ENCODE assay signal across 6 fruit fly cellular contexts in the genomic region with DNA sequence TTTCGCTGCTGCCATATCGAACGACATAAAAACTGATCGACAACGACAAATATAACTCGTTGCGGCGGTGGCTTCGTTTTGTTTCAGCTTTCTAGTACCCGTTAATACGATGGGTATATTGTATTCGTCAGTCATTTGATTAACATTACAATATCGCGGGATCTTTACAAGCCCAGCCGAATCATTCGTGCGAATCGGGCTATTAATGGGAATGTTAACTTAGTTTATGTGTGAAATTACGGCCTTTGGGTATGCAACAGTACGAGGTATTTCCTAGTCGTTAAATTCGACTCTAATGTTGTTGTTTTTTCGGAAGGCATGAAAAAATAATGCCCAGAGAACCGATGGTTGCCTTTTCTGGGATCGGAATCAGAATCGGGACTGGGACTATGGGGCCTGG.
TF ChIP-seq lines count a peak whose summit lies in the region.

No protein-coding gene starts in this region.

- TF ChIP-seq CTCF in whole organism, embryonic (GFP tag; optimal IDR thresholded peaks at IDR 0.05; lab: Kevin White, UChicago): no peak

TF ChIP-seq in whole organism, 6 proteins besides CTCF, POLR2A, EP300 and RAD21:
- no peak for TF ChIP-seq CG8478 (optimal IDR thresholded peaks at IDR 0.05; lab: Kevin White, UChicago)
- TF ChIP-seq pan (optimal IDR thresholded peaks at IDR 0.05; lab: Kevin White, UChicago): peak; percentile 66
- no peak for TF ChIP-seq usp (GFP tag; optimal IDR thresholded peaks at IDR 0.05; lab: Kevin White, UChicago)
TF ChIP-seq in whole organism: peak in this region for 1.

TF ChIP-seq in whole organism, adult, 20 proteins besides CTCF, POLR2A, EP300 and RAD21:
- peak; percentile 56 for TF ChIP-seq bab1 (GFP tag; optimal IDR thresholded peaks at IDR 0.05; lab: Kevin White, UChicago)
- no peak for TF ChIP-seq kay (GFP tag; lab: Kevin White, UChicago; ENCODE audit: borderline replicate concordance)
- TF ChIP-seq CG1620 (GFP tag; optimal IDR thresholded peaks at IDR 0.05; lab: Kevin White, UChicago): no peak
- peak; percentile 20 for TF ChIP-seq CG14711 (tag; optimal IDR thresholded peaks at IDR 0.05; lab: Kevin White, UChicago)

TF ChIP-seq in whole organism, embryonic, 481 proteins besides CTCF, POLR2A, EP300 and RAD21 (continues in another document):
- TF ChIP-seq CG3065 (GFP tag; optimal IDR thresholded peaks at IDR 0.05; lab: Kevin White, UChicago): peak; percentile 52
- TF ChIP-seq lilli (GFP tag; optimal IDR thresholded peaks at IDR 0.05; lab: Kevin White, UChicago): peak; percentile 80
- TF ChIP-seq p53 (GFP tag; optimal IDR thresholded peaks at IDR 0.05; lab: Kevin White, UChicago): peak; percentile 48
- TF ChIP-seq CHES-1-like (GFP tag; optimal IDR thresholded peaks at IDR 0.05; lab: Kevin White, UChicago): peak; percentile 60
- no peak for TF ChIP-seq CG7963 (GFP tag; IDR thresholded peaks at IDR 0.05; lab: Robert Waterston, UW; ENCODE audit: partially characterized antibody)
- TF ChIP-seq fd3F (GFP tag; optimal IDR thresholded peaks at IDR 0.05; lab: Kevin White, UChicago): peak; percentile 26
- TF ChIP-seq Hr78 (GFP tag; optimal IDR thresholded peaks at IDR 0.05; lab: Kevin White, UChicago): peak in 1 of 2 experiments; percentile 29
- TF ChIP-seq jumu (GFP tag; optimal IDR thresholded peaks at IDR 0.05; lab: Kevin White, UChicago): peak; percentile 80
- TF ChIP-seq br (optimal IDR thresholded peaks at IDR 0.05; lab: Kevin White, UChicago): no peak
- peak; percentile 87 for TF ChIP-seq fd96Cb (tag; optimal IDR thresholded peaks at IDR 0.05; lab: Kevin White, UChicago)
- TF ChIP-seq Ada2b (GFP tag; IDR thresholded peaks at IDR 0.05; lab: Robert Waterston, UW): peak; percentile 78
- 0 out of 3 replicates have a peak, but pooled peaks have one; percentile 30 for TF ChIP-seq CG2889 (GFP tag; IDR thresholded peaks at IDR 0.05; lab: Robert Waterston, UW)
- TF ChIP-seq kni (GFP tag; optimal IDR thresholded peaks at IDR 0.05; lab: Kevin White, UChicago): no peak
- TF ChIP-seq org-1 (GFP tag; optimal IDR thresholded peaks at IDR 0.05; lab: Kevin White, UChicago): peak; percentile 63
- no peak for TF ChIP-seq CG13287 (GFP tag; IDR thresholded peaks at IDR 0.05; lab: Robert Waterston, UW; ENCODE audit: partially characterized antibody)
- TF ChIP-seq pum (GFP tag; optimal IDR thresholded peaks at IDR 0.05; lab: Kevin White, UChicago): peak; percentile 82
- peak; percentile 43 for TF ChIP-seq Mad (GFP tag; optimal IDR thresholded peaks at IDR 0.05; lab: Kevin White, UChicago)
- no peak for TF ChIP-seq CG3838 (GFP tag; optimal IDR thresholded peaks at IDR 0.05; lab: Kevin White, UChicago)

TF ChIP-seq in whole organism, prepupa, 60 proteins besides CTCF, POLR2A, EP300 and RAD21 (continues in another document):
- TF ChIP-seq CG11762 (GFP tag; optimal IDR thresholded peaks at IDR 0.05; lab: Kevin White, UChicago; ENCODE audit: insufficient read depth) (no peak), salr (GFP tag; optimal IDR thresholded peaks at IDR 0.05; lab: Kevin White, UChicago) (no peak), CG3032 (tag; optimal IDR thresholded peaks at IDR 0.05; lab: Kevin White, UChicago) (peak; percentile 15), dsx (GFP tag; optimal IDR thresholded peaks at IDR 0.05; lab: Kevin White, UChicago; ENCODE audit: poor library complexity, severe bottlenecking) (no peak), spab (GFP tag; optimal IDR thresholded peaks at IDR 0.05; lab: Kevin White, UChicago) (no peak), Smox (GFP tag; optimal IDR thresholded peaks at IDR 0.05; lab: Kevin White, UChicago) (peak; percentile 20), CG1621 (tag; optimal IDR thresholded peaks at IDR 0.05; lab: Kevin White, UChicago) (no peak), fkh (GFP tag; optimal IDR thresholded peaks at IDR 0.05; lab: Kevin White, UChicago) (no peak), CG10631 (GFP tag; optimal IDR thresholded peaks at IDR 0.05; lab: Kevin White, UChicago) (peak; percentile 3), achi (GFP tag; optimal IDR thresholded peaks at IDR 0.05; lab: Kevin White, UChicago) (peak; percentile 28), esn (GFP tag; optimal IDR thresholded peaks at IDR 0.05; lab: Kevin White, UChicago) (peak; percentile 61), CG8119 (GFP tag; IDR thresholded peaks at IDR 0.05; lab: Robert Waterston, UW) (no peak), Gug (GFP tag; IDR thresholded peaks at IDR 0.05; lab: Robert Waterston, UW) (no peak), Ets96B (tag; optimal IDR thresholded peaks at IDR 0.05; lab: Kevin White, UChicago) (peak; percentile 8), CG6854 (GFP tag; optimal IDR thresholded peaks at IDR 0.05; lab: Kevin White, UChicago) (no peak), fd85E (GFP tag; optimal IDR thresholded peaks at IDR 0.05; lab: Kevin White, UChicago) (no peak), cyc (GFP tag; optimal IDR thresholded peaks at IDR 0.05; lab: Kevin White, UChicago) (peak; percentile 63), Hr38 (GFP tag; optimal IDR thresholded peaks at IDR 0.05; lab: Kevin White, UChicago) (no peak), Eip93F (GFP tag; optimal IDR thresholded peaks at IDR 0.05; lab: Kevin White, UChicago) (no peak), CG6163 (GFP tag; IDR thresholded peaks at IDR 0.05; lab: Robert Waterston, UW) (peak; percentile 62; the same call in 2 of the 3 replicates), Eip75B (GFP tag; optimal IDR thresholded peaks at IDR 0.05; lab: Kevin White, UChicago) (peak; percentile 3)

TF ChIP-seq in whole organism, pupa, 21 proteins besides CTCF, POLR2A, EP300 and RAD21:
- TF ChIP-seq CG10348 (GFP tag; IDR thresholded peaks at IDR 0.05; lab: Robert Waterston, UW) (no peak), CG8301 (tag; optimal IDR thresholded peaks at IDR 0.05; lab: Kevin White, UChicago) (peak; percentile 12), CG4496 (GFP tag; IDR thresholded peaks at IDR 0.05; lab: Robert Waterston, UW) (peak; percentile 69; the same call in 2 of the 3 replicates), fd96Ca (GFP tag; IDR thresholded peaks at IDR 0.05; lab: Robert Waterston, UW) (peak; percentile 63; the same call in 2 of the 3 replicates), EcR (GFP tag; optimal IDR thresholded peaks at IDR 0.05; lab: Kevin White, UChicago) (no peak), CG15710 (tag; optimal IDR thresholded peaks at IDR 0.05; lab: Kevin White, UChicago) (peak; percentile 20), rn (GFP tag; IDR thresholded peaks at IDR 0.05; lab: Robert Waterston, UW) (0 out of 2 replicates have a peak, but pooled peaks have one; percentile 29), CG12605 (GFP tag; IDR thresholded peaks at IDR 0.05; lab: Robert Waterston, UW) (no peak), Pif1A (GFP tag; optimal IDR thresholded peaks at IDR 0.05; lab: Kevin White, UChicago) (peak; percentile 13), CG9948 (tag; optimal IDR thresholded peaks at IDR 0.05; lab: Kevin White, UChicago) (no peak), D1 (tag; optimal IDR thresholded peaks at IDR 0.05; lab: Kevin White, UChicago) (no peak), CG17806 (tag; optimal IDR thresholded peaks at IDR 0.05; lab: Kevin White, UChicago) (peak; percentile 20), CG32121 (GFP tag; IDR thresholded peaks at IDR 0.05; lab: Robert Waterston, UW) (no peak), Pif1B (GFP tag; optimal IDR thresholded peaks at IDR 0.05; lab: Kevin White, UChicago) (no peak), CG8159 (tag; optimal IDR thresholded peaks at IDR 0.05; lab: Kevin White, UChicago) (peak; percentile 28), CG34367 (tag; optimal IDR thresholded peaks at IDR 0.05; lab: Kevin White, UChicago) (no peak), CG13204 (GFP tag; optimal IDR thresholded peaks at IDR 0.05; lab: Kevin White, UChicago) (no peak), Ets98B (GFP tag; IDR thresholded peaks at IDR 0.05; lab: Robert Waterston, UW) (peak; percentile 38), CG14655 (GFP tag; optimal IDR thresholded peaks at IDR 0.05; lab: Kevin White, UChicago) (peak; percentile 18), gl (tag; optimal IDR thresholded peaks at IDR 0.05; lab: Kevin White, UChicago) (no peak), Snoo (tag; optimal IDR thresholded peaks at IDR 0.05; lab: Kevin White, UChicago) (peak; percentile 8)

TF ChIP-seq in whole organism, wandering third instar larva, 38 proteins besides CTCF, POLR2A, EP300 and RAD21:
- TF ChIP-seq woc (GFP tag; optimal IDR thresholded peaks at IDR 0.05; lab: Kevin White, UChicago) (peak; percentile 31), OdsH (GFP tag; optimal IDR thresholded peaks at IDR 0.05; lab: Kevin White, UChicago) (peak; percentile 27), br (GFP tag; optimal IDR thresholded peaks at IDR 0.05; lab: Kevin White, UChicago) (peak; percentile 31), tai (GFP tag; optimal IDR thresholded peaks at IDR 0.05; lab: Kevin White, UChicago) (no peak), Hr78 (GFP tag; optimal IDR thresholded peaks at IDR 0.05; lab: Kevin White, UChicago) (no peak), lola (GFP tag; optimal IDR thresholded peaks at IDR 0.05; lab: Kevin White, UChicago) (no peak), foxo (GFP tag; optimal IDR thresholded peaks at IDR 0.05; lab: Kevin White, UChicago) (peak in 1 of 2 experiments; percentile 63), rgr (GFP tag; optimal IDR thresholded peaks at IDR 0.05; lab: Kevin White, UChicago) (peak; percentile 47), Sp1 (GFP tag; optimal IDR thresholded peaks at IDR 0.05; lab: Kevin White, UChicago) (peak; percentile 5), HLH106 (tag; optimal IDR thresholded peaks at IDR 0.05; lab: Kevin White, UChicago) (peak; percentile 70), Jra (GFP tag; optimal IDR thresholded peaks at IDR 0.05; lab: Kevin White, UChicago) (no peak), CrebA (GFP tag; optimal IDR thresholded peaks at IDR 0.05; lab: Kevin White, UChicago; ENCODE audit: borderline replicate concordance) (no peak), dmrt93B (GFP tag; optimal IDR thresholded peaks at IDR 0.05; lab: Kevin White, UChicago) (peak; percentile 49), Dif (GFP tag; optimal IDR thresholded peaks at IDR 0.05; lab: Kevin White, UChicago; ENCODE audit: partially characterized antibody) (no peak), sv (GFP tag; optimal IDR thresholded peaks at IDR 0.05; lab: Kevin White, UChicago) (peak; percentile 9), fru (GFP tag; optimal IDR thresholded peaks at IDR 0.05; lab: Kevin White, UChicago) (peak; percentile 63), h (GFP tag; optimal IDR thresholded peaks at IDR 0.05; lab: Kevin White, UChicago) (peak; percentile 60), ey (GFP tag; optimal IDR thresholded peaks at IDR 0.05; lab: Kevin White, UChicago) (peak; percentile 60), pan (optimal IDR thresholded peaks at IDR 0.05; lab: Kevin White, UChicago) (no peak), Abd-B (GFP tag; optimal IDR thresholded peaks at IDR 0.05; lab: Kevin White, UChicago) (no peak), dl (GFP tag; optimal IDR thresholded peaks at IDR 0.05; lab: Kevin White, UChicago; ENCODE audit: insufficient read depth in 1 of 2, partially characterized antibody in 2 of 2) (no peak)
TF ChIP-seq in whole organism, wandering third instar larva: peak in this region for 12.
